Worm (Caenorhabditis elegans) whole organism, L4 larva: Measurements from ENCODE around the gene misc-1.

Source experiments
- ZK546.5 ChIP-seq, 2 experiments: sonication (generic microtip); optimal IDR thresholded peaks; 2 replicates each; lab custom pipeline; 2017; ENCODE audit warnings: missing biosample characterization in 2 of 2, missing genetic modification characterization in 2 of 2
- ama-1 ChIP-seq: fragments of 150-350 bp; optimal IDR thresholded peaks from 2 replicates; lab custom pipeline; 2014; ENCODE audit warnings: inconsistent platforms, mixed read lengths
- daf-12 ChIP-seq: fragments of 150-350 bp; optimal IDR thresholded peaks from 2 replicates; lab custom pipeline; 2014; ENCODE audit warnings: missing biosample characterization, missing genetic modification reagents, missing genetic modification characterization
- daf-8 ChIP-seq: fragments of 200-800 bp; sonication (Bioruptor generic); IDR thresholded peaks from 2 replicates; pipeline ENCODE4 v1.3.6; 2022; ENCODE audit warnings: missing genetic modification characterization, missing compliant biosample characterization
- dpl-1 ChIP-seq: fragments of 150-350 bp; optimal IDR thresholded peaks from 2 replicates; lab custom pipeline; 2014; ENCODE audit warnings: missing biosample characterization, missing genetic modification reagents, missing genetic modification characterization
- egl-27 ChIP-seq: sonication (generic microtip); optimal IDR thresholded peaks from 3 replicates; lab custom pipeline; 2017; ENCODE audit warnings: missing biosample characterization, missing genetic modification reagents, missing genetic modification characterization
- mdt-29 ChIP-seq: fragments of 200-800 bp; sonication (Bioruptor generic); IDR thresholded peaks from 2 replicates; pipeline ENCODE4 v1.3.6; 2022; ENCODE audit warnings: missing genetic modification reagents, missing genetic modification characterization, missing compliant biosample characterization
- nhr-77 ChIP-seq: fragments of 150-350 bp; optimal IDR thresholded peaks from 2 replicates; lab custom pipeline; 2014; ENCODE audit warnings: missing biosample characterization, missing genetic modification characterization
- pha-4 ChIP-seq, 2 experiments: fragments of 150-350 bp in 1 of 2; fragments of 200-800 bp in 1 of 2; sonication (Bioruptor generic) in 1 of 2; IDR thresholded peaks in 1 of 2; optimal IDR thresholded peaks in 1 of 2; 2 replicates each; pipeline versions ENCODE4 v1.3.6 to Lab custom; 2014 to 2022; ENCODE audit warnings: missing genetic modification characterization in 2 of 2, missing genetic modification reagents in 2 of 2, missing biosample characterization in 1 of 2, missing compliant biosample characterization in 1 of 2
- ztf-11 ChIP-seq: fragments of 150-350 bp; optimal IDR thresholded peaks from 2 replicates; lab custom pipeline; 2014; ENCODE audit warnings: missing biosample characterization, missing genetic modification characterization

DNA sequence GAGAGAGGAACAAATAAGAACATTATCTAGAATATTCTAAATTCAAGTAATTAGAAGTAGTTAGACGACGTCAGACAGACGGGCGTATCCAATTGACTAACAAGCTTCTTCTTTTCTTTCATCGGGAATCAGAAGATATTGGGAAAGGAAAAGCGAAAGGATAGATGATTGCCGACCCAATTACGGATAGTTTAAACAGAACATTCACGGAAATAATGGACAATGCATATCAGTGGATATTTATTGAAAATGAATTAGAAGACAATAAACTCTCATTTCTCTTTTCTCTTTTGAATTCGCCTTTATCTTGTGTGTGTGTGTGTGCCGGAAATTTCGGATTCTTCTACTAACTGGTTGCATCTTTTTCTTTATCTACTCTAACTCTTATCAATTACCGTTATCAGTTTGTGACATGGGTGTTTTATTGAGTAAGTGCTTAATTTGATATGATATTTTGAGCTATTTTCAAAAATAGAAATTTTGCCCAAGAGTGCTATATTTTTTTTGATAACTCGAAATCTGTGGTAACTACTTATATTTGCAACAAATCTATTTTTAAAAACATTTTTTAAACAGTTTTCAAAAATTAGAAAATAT, 47.5 kb downstream of the misc-1 start:
- TF ChIP-seq ama-1 (lab: Kevin White, UChicago), result no peak
- TF ChIP-seq nhr-77 (tag; lab: Kevin White, UChicago), result no peak
- no peak for TF ChIP-seq egl-27
- no peak for TF ChIP-seq daf-12 (tag; lab: Kevin White, UChicago)
- TF ChIP-seq pha-4 (GFP tag; IDR thresholded peaks at IDR 0.05; lab: Robert Waterston, UW), result no peak
- TF ChIP-seq pha-4 (tag; optimal IDR thresholded peaks at IDR 0.05; lab: Kevin White, UChicago), result no peak
- no peak for TF ChIP-seq mdt-29 (GFP tag; lab: Robert Waterston, UW)
- TF ChIP-seq daf-8 (GFP tag; lab: Robert Waterston, UW), result no peak
- no peak for TF ChIP-seq dpl-1 (GFP tag; lab: Kevin White, UChicago)
- no peak for TF ChIP-seq ZK546.5 (tag; optimal IDR thresholded peaks at IDR 0.05; lab: Kevin White, UChicago)
- TF ChIP-seq ztf-11 (tag; lab: Kevin White, UChicago), result no peak
